Worm (Caenorhabditis elegans): ENCODE measurements around the gene ndus-8.
A peak's percentile ranks its signal among the peaks of the same experiment; 100 is the strongest.

Gene ndus-8

ce11 chrIII:7198838-7199237, 35.2 kb downstream of the ndus-8 start, which contains the start of gene pfd-5 (continued):
- TF ChIP-seq snpc-4 (GFP tag; optimal IDR thresholded peaks at IDR 0.05) (no peak), snpc-4 (tag; optimal IDR thresholded peaks at IDR 0.05) (peak in 1 of 4 experiments; percentile 20), nhr-179 (tag; optimal IDR thresholded peaks at IDR 0.05) (no peak), ztf-22 (GFP tag; optimal IDR thresholded peaks at IDR 0.05) (no peak), ztf-6 (GFP tag; IDR thresholded peaks at IDR 0.05) (no peak), mes-4 (tag; optimal IDR thresholded peaks at IDR 0.05) (no peak), lin-54 (GFP tag; optimal IDR thresholded peaks at IDR 0.05) (peak; percentile 98), madf-8 (GFP tag; conservative IDR thresholded peaks at IDR 0.05) (no peak), xnd-1 (tag; optimal IDR thresholded peaks at IDR 0.05) (no peak), dpl-1 (GFP tag; optimal IDR thresholded peaks at IDR 0.05) (peak; percentile 70), C06A6.2 (GFP tag; conservative IDR thresholded peaks at IDR 0.05) (no peak), lsl-1 (GFP tag; optimal IDR thresholded peaks at IDR 0.05) (peak; percentile 11), Y53F4B.3 (GFP tag; IDR thresholded peaks at IDR 0.05) (no peak), mcd-1 (GFP tag; IDR thresholded peaks at IDR 0.05) (peak; percentile 55; the same call in 1 of the 2 replicates)

- no peak for TF ChIP-seq snpc-4 (GFP tag; optimal IDR thresholded peaks at IDR 0.05)
- peak in 1 of 4 experiments; percentile 19 for TF ChIP-seq snpc-4 (tag; optimal IDR thresholded peaks at IDR 0.05)
- peak; percentile 2 for TF ChIP-seq lin-54 (GFP tag; optimal IDR thresholded peaks at IDR 0.05)
- no peak for TF ChIP-seq repo-1 (tag; optimal IDR thresholded peaks at IDR 0.05)
- no peak for TF ChIP-seq bed-1 (GFP tag; IDR thresholded peaks at IDR 0.05)
Measured at ce11 chrIII:7197973-7198372, 36.0 kb downstream of the ndus-8 start, which contains the start of gene exos-9. TSS of gene exos-9 (minus strand) at chrIII:7198073.

ce11 chrIII:7195325-7195724, 38.7 kb downstream of the ndus-8 start, which contains the start of gene F37C12.18:
TSS of gene F37C12.18 (minus strand) at chrIII:7195425.
- TF ChIP-seq hmg-20 (GFP tag; IDR thresholded peaks at IDR 0.05) (no peak), pbrm-1 (GFP tag; IDR thresholded peaks at IDR 0.05) (no peak), Y79H2A.3 (GFP tag; conservative IDR thresholded peaks at IDR 0.05) (no peak), him-1 (tag; optimal IDR thresholded peaks at IDR 0.05) (no peak), ztf-3 (GFP tag; optimal IDR thresholded peaks at IDR 0.05) (no peak), rpc-1 (optimal IDR thresholded peaks at IDR 0.05) (no peak), rpc-1 (tag; optimal IDR thresholded peaks at IDR 0.05) (no peak), dpl-1 (GFP tag; optimal IDR thresholded peaks at IDR 0.05) (no peak), F22D6.2 (tag; optimal IDR thresholded peaks at IDR 0.05) (no peak), lir-1 (GFP tag; conservative IDR thresholded peaks at IDR 0.05) (no peak), F39B2.1 (GFP tag; IDR thresholded peaks at IDR 0.05) (no peak), F52B5.7 (tag; optimal IDR thresholded peaks at IDR 0.05) (no peak), nhr-80 (tag; optimal IDR thresholded peaks at IDR 0.05) (no peak), Y53G8AR.9 (GFP tag; conservative IDR thresholded peaks at IDR 0.05) (no peak), ztf-28 (GFP tag; IDR thresholded peaks at IDR 0.05) (no peak)

- peak; percentile 54; the same call in 1 of the 2 replicates for TF ChIP-seq hmg-1.2 (GFP tag; IDR thresholded peaks at IDR 0.05)
- no peak for TF ChIP-seq F10E7.11 (tag; optimal IDR thresholded peaks at IDR 0.05)
- TF ChIP-seq ceh-100 (GFP tag; IDR thresholded peaks at IDR 0.05), result no peak
- no peak for TF ChIP-seq tlf-1 (GFP tag; optimal IDR thresholded peaks at IDR 0.05)
- no peak for TF ChIP-seq F23B12.7 (tag; optimal IDR thresholded peaks at IDR 0.05; ENCODE audit: insufficient read depth)
Measured at ce11 chrIII:7192942-7193665, 40.9 kb downstream of the ndus-8 start, which contains the start of gene mec-14. TSS of gene mec-14 (minus strand) at chrIII:7192992.

Measured in whole organism, young adult.